Worm (Caenorhabditis elegans) whole organism, L2 larva: ENCODE data around the gene scl-1.

ENCODE experiments used
- C34F6.9 ChIP-seq: fragments of 150-350 bp; optimal IDR thresholded peaks from 2 replicates; lab custom pipeline; 2014; ENCODE audit warnings: missing biosample characterization, missing genetic modification characterization
- Y55F3AM.14 ChIP-seq: fragments of 200-800 bp; sonication (Bioruptor generic); optimal IDR thresholded peaks from 2 replicates; lab custom pipeline; 2018; ENCODE audit warnings: mild to moderate bottlenecking, missing genetic modification characterization, missing compliant biosample characterization
- alr-1 ChIP-seq: fragments of 150-350 bp; optimal IDR thresholded peaks from 2 replicates; lab custom pipeline; 2014; ENCODE audit warnings: missing biosample characterization, missing genetic modification characterization
- aly-2 ChIP-seq: fragments of 150-350 bp; optimal IDR thresholded peaks from 2 replicates; lab custom pipeline; 2014; ENCODE audit warnings: missing biosample characterization, missing genetic modification characterization
- ama-1 ChIP-seq: fragments of 150-350 bp; optimal IDR thresholded peaks from 2 replicates; lab custom pipeline; 2018; ENCODE audit warnings: inconsistent platforms
- blmp-1 ChIP-seq: sonication (generic microtip); optimal IDR thresholded peaks from 2 replicates; lab custom pipeline; 2017; ENCODE audit warnings: missing genetic modification characterization, mild to moderate bottlenecking, missing compliant biosample characterization, antibody characterized with exemption, moderate library complexity; ENCODE audit not compliant: insufficient read depth
- ceh-16 ChIP-seq: fragments of 150-350 bp; optimal IDR thresholded peaks from 2 replicates; lab custom pipeline; 2014; ENCODE audit warnings: missing biosample characterization, missing genetic modification characterization
- ceh-82 ChIP-seq: fragments of 150-350 bp; optimal IDR thresholded peaks from 2 replicates; lab custom pipeline; 2014; ENCODE audit warnings: missing biosample characterization, missing genetic modification characterization
- crh-2 ChIP-seq: sonication (generic microtip); optimal IDR thresholded peaks from 2 replicates; lab custom pipeline; 2017; ENCODE audit warnings: missing biosample characterization, missing genetic modification characterization
- dmd-4 ChIP-seq: sonication (generic microtip); optimal IDR thresholded peaks from 2 replicates; lab custom pipeline; 2017; ENCODE audit warnings: missing biosample characterization, missing genetic modification characterization
- egl-27 ChIP-seq: sonication (generic microtip); optimal IDR thresholded peaks from 3 replicates; lab custom pipeline; 2017; ENCODE audit warnings: missing biosample characterization, missing genetic modification reagents, missing genetic modification characterization
- elt-1 ChIP-seq: fragments of 150-350 bp; optimal IDR thresholded peaks from 2 replicates; lab custom pipeline; 2014; ENCODE audit warnings: missing biosample characterization, missing genetic modification characterization
- elt-3 ChIP-seq: sonication (generic microtip); optimal IDR thresholded peaks from 2 replicates; lab custom pipeline; 2017; ENCODE audit warnings: missing biosample characterization, missing genetic modification characterization
- gmeb-1 ChIP-seq: fragments of 150-350 bp; optimal IDR thresholded peaks from 2 replicates; lab custom pipeline; 2014; ENCODE audit warnings: missing biosample characterization, missing genetic modification characterization
- lin-11 ChIP-seq: fragments of 150-350 bp; sonication (generic microtip); optimal IDR thresholded peaks from 2 replicates; lab custom pipeline; 2014; ENCODE audit warnings: missing biosample characterization, missing genetic modification characterization, inconsistent platforms, mixed read lengths
- lin-13 ChIP-seq: fragments of 150-350 bp; optimal IDR thresholded peaks from 2 replicates; lab custom pipeline; 2014; ENCODE audit warnings: missing biosample characterization, missing genetic modification reagents, missing genetic modification characterization
- lin-39 ChIP-seq: fragments of 150-350 bp; optimal IDR thresholded peaks from 2 replicates; lab custom pipeline; 2014; ENCODE audit warnings: missing biosample characterization, missing genetic modification reagents, missing genetic modification characterization
- lsy-2 ChIP-seq, 2 experiments: fragments of 150-350 bp in 1 of 2; sonication (generic microtip) in 1 of 2; optimal IDR thresholded peaks; 2 replicates each; lab custom pipeline; 2014 to 2017; ENCODE audit warnings: missing biosample characterization in 2 of 2, missing genetic modification characterization in 2 of 2
- mbf-1 ChIP-seq: sonication (generic microtip); optimal IDR thresholded peaks from 2 replicates; lab custom pipeline; 2017; ENCODE audit warnings: missing biosample characterization, missing genetic modification characterization
- mdl-1 ChIP-seq, 2 experiments: fragments of 150-350 bp in 1 of 2; sonication (generic microtip) in 1 of 2; optimal IDR thresholded peaks; 2 replicates each; lab custom pipeline; 2017; ENCODE audit warnings: missing biosample characterization in 2 of 2, missing genetic modification characterization in 2 of 2
- nhr-10 ChIP-seq: sonication (generic microtip); optimal IDR thresholded peaks from 2 replicates; lab custom pipeline; 2017; ENCODE audit warnings: missing biosample characterization, missing genetic modification characterization
- nhr-129 ChIP-seq: fragments of 150-350 bp; optimal IDR thresholded peaks from 2 replicates; lab custom pipeline; 2014; ENCODE audit warnings: missing biosample characterization, missing genetic modification characterization
- nhr-21 ChIP-seq: fragments of 150-350 bp; optimal IDR thresholded peaks from 2 replicates; lab custom pipeline; 2014; ENCODE audit warnings: missing biosample characterization, missing genetic modification characterization
- nhr-23 ChIP-seq: fragments of 150-350 bp; optimal IDR thresholded peaks from 2 replicates; lab custom pipeline; 2014; ENCODE audit warnings: missing biosample characterization, missing genetic modification reagents, missing genetic modification characterization
- nhr-237 ChIP-seq: fragments of 150-350 bp; optimal IDR thresholded peaks from 2 replicates; lab custom pipeline; 2014; ENCODE audit warnings: missing biosample characterization, missing genetic modification characterization
- nhr-25 ChIP-seq: fragments of 150-350 bp; sonication (generic microtip); optimal IDR thresholded peaks from 3 replicates; lab custom pipeline; 2014; ENCODE audit warnings: missing biosample characterization, missing genetic modification characterization
- nhr-6 ChIP-seq: fragments of 150-350 bp; optimal IDR thresholded peaks from 2 replicates; lab custom pipeline; 2014; ENCODE audit warnings: missing biosample characterization, missing genetic modification characterization
- peb-1 ChIP-seq: fragments of 150-350 bp; optimal IDR thresholded peaks from 2 replicates; lab custom pipeline; 2014; ENCODE audit warnings: missing biosample characterization, missing genetic modification characterization
- sma-9 ChIP-seq, 2 experiments: fragments of 150-350 bp in 1 of 2; sonication (generic microtip) in 1 of 2; optimal IDR thresholded peaks; 2 replicates each; lab custom pipeline; 2014 to 2016; ENCODE audit warnings: missing genetic modification characterization in 2 of 2, mild to moderate bottlenecking in 1 of 2, missing biosample characterization in 1 of 2, missing compliant biosample characterization in 1 of 2, missing genetic modification reagents in 1 of 2, moderate library complexity in 1 of 2
- snpc-4 ChIP-seq: fragments of 150-350 bp; optimal IDR thresholded peaks from 2 replicates; lab custom pipeline; 2014; ENCODE audit warnings: missing biosample characterization, missing genetic modification characterization
- unc-39 ChIP-seq: fragments of 150-350 bp; optimal IDR thresholded peaks from 2 replicates; lab custom pipeline; 2014; ENCODE audit warnings: missing biosample characterization, missing genetic modification characterization
- unc-62 ChIP-seq: fragments of 150-350 bp; optimal IDR thresholded peaks from 2 replicates; lab custom pipeline; 2014; ENCODE audit warnings: missing biosample characterization, missing genetic modification reagents, missing genetic modification characterization
- zag-1 ChIP-seq: fragments of 150-350 bp; optimal IDR thresholded peaks from 2 replicates; lab custom pipeline; 2014; ENCODE audit warnings: missing biosample characterization, missing genetic modification characterization
- ztf-1 ChIP-seq: fragments of 200-800 bp; sonication (Bioruptor generic); conservative IDR thresholded peaks from 2 replicates; pipeline ENCODE4 v1.3.6; 2022; ENCODE audit warnings: missing genetic modification characterization, missing compliant biosample characterization
- ztf-11 ChIP-seq: sonication (generic microtip); optimal IDR thresholded peaks from 2 replicates; lab custom pipeline; 2017; ENCODE audit warnings: missing biosample characterization, missing genetic modification characterization
- ztf-4 ChIP-seq: fragments of 150-350 bp; optimal IDR thresholded peaks from 2 replicates; lab custom pipeline; 2014; ENCODE audit warnings: missing biosample characterization, missing genetic modification characterization

The scl-1 gene

DNA sequence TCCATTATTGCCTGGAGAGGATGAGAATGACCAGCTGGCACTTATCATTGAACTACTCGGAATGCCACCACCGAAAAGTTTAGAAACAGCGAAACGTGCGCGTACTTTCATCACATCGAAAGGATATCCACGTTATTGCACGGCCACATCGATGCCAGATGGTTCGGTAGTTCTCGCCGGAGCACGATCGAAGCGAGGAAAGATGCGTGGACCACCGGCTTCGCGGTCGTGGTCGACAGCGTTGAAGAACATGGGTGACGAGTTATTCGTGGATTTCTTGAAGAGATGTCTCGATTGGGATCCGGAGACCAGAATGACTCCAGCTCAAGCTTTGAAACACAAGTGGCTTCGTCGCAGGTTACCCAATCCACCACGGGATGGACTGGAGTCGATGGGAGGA lies 22.6 kb upstream of the scl-1 start:
- no peak for TF ChIP-seq nhr-21
- TF ChIP-seq nhr-10 (tag; lab: Kevin White, UChicago), result no peak
- no peak for TF ChIP-seq lin-11 (tag; lab: Kevin White, UChicago)
- TF ChIP-seq nhr-23 (tag; lab: Kevin White, UChicago), result no peak
- no peak for TF ChIP-seq alr-1 (tag; lab: Kevin White, UChicago)
- no peak for TF ChIP-seq C34F6.9
- TF ChIP-seq nhr-129, result no peak
- TF ChIP-seq ztf-1 (GFP tag; lab: Robert Waterston, UW), result no peak
- no peak for TF ChIP-seq lsy-2 (tag; optimal IDR thresholded peaks at IDR 0.05; lab: Kevin White, UChicago)
- TF ChIP-seq nhr-237 (tag; lab: Kevin White, UChicago), result no peak
- no peak for TF ChIP-seq blmp-1 (tag; lab: Kevin White, UChicago)
- TF ChIP-seq Y55F3AM.14 (GFP tag; lab: Kevin White, UChicago), result no peak
- no peak for TF ChIP-seq egl-27 (tag; lab: Kevin White, UChicago)
- TF ChIP-seq snpc-4 (tag; lab: Kevin White, UChicago), result no peak
- no peak for TF ChIP-seq ama-1 (lab: Kevin White, UChicago)

DNA sequence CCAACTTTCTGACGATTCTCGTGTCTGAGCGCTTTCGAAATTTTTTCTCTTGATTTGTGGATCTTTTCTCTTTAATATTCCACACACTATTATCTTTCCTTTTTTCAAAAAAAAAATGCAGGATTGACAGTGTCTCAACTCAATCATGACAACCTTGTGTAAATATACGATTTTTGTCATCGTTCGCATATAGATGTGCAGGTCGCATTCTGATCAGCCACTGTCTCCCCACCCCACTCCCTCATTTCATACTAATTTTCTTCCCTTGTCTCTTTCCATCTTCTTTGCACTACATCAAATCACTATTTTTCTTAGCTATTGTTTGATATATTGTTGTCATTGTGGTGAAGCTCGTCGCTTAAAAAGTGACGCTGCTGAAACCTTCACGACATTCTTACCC lies 20.8 kb upstream of the scl-1 start:
- TF ChIP-seq nhr-25 (tag; lab: Kevin White, UChicago) (peak; percentile 18), mdl-1 (tag; optimal IDR thresholded peaks at IDR 0.05; lab: Kevin White, UChicago) (no peak)

DNA sequence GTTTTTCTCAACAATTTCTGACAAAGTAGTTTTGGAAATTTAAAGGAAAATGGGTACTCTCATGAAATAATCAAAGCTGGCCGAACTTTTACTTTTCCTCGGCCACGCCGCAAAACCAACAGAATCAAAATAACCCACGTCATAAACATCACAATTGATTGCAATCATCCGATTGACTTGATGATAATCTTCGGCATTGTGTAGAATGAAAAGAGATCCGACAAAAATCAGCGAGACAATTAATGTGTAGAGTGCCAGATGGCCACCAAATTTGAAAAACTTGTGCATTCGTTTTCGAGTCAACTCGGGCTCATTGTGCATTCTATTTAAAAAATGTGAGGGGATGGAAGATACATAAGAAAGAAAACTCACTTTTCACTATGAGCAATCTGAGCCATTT lies 19.3 kb upstream of the scl-1 start:
- TF ChIP-seq egl-27 (tag; lab: Kevin White, UChicago) (no peak), peb-1 (tag; lab: Kevin White, UChicago) (no peak), elt-3 (tag; lab: Kevin White, UChicago) (no peak), elt-1 (tag; lab: Kevin White, UChicago) (no peak), unc-62 (no peak)

DNA sequence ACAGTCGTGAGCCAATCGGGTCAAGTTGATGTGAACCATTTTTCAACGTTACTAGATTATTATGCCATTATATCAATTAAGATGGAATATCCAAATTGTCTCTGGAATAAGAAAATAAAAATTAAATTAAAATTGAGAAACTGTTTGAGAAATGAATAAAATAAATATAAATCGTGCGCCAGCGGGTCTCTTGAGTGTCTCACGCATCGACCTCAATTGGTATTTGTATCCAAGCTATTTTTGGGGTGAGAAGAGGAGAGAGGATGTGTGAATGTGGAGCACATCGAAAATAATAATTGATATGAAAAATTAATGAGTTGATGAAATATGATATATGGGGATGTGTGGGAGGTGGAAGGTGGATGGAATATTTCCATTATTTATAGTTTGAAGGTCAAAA lies 17.2 kb upstream of the scl-1 start, which contains the start of gene F49E11.2:
F49E11.2 (minus strand) TSS at position 101 of the 400 bp plus-strand sequence.
- no peak for TF ChIP-seq nhr-10 (tag; lab: Kevin White, UChicago)
- no peak for TF ChIP-seq nhr-129
- TF ChIP-seq nhr-6 (tag; lab: Kevin White, UChicago), result no peak
- no peak for TF ChIP-seq elt-3 (tag; lab: Kevin White, UChicago)
- TF ChIP-seq gmeb-1 (tag; lab: Kevin White, UChicago), result no peak
- no peak for TF ChIP-seq egl-27 (tag; lab: Kevin White, UChicago)
- no peak for TF ChIP-seq nhr-25 (tag; lab: Kevin White, UChicago)
- no peak for TF ChIP-seq ztf-11 (tag; lab: Kevin White, UChicago)
- TF ChIP-seq mdl-1 (tag; optimal IDR thresholded peaks at IDR 0.05; lab: Kevin White, UChicago), result no peak
- no peak for TF ChIP-seq nhr-21
- TF ChIP-seq ceh-16 (tag; lab: Kevin White, UChicago), result no peak
- TF ChIP-seq, all 48 proteins: peak for 0

DNA sequence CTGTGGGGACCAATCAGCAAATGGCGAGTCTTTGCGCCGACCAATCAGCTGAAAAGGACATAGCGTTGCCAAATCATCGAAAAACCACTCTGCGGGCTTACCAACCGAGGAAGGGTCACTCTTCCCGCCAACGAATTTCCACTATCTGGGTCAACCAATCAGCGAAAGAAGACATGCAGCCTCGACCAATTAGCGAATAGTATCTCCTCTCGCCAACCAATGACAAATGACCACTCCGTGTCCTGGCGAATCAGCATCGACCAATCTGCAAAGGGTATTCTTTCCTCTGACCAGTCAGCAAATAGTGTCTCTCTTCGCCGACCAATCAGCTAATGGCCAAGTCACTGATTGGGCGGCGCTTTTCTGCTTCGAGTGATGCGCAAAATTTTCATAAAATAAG lies 14.6 kb upstream of the scl-1 start:
- TF ChIP-seq mdl-1 (tag; optimal IDR thresholded peaks at IDR 0.05; lab: Kevin White, UChicago) (no peak), unc-39 (no peak), dmd-4 (no peak), mbf-1 (tag; lab: Kevin White, UChicago) (no peak), aly-2 (tag; lab: Kevin White, UChicago) (no peak), crh-2 (tag; lab: Kevin White, UChicago) (no peak), lin-39 (tag; lab: Kevin White, UChicago) (no peak), sma-9 (GFP tag; optimal IDR thresholded peaks at IDR 0.05; lab: Kevin White, UChicago) (no peak), sma-9 (tag; optimal IDR thresholded peaks at IDR 0.05; lab: Kevin White, UChicago) (no peak), snpc-4 (tag; lab: Kevin White, UChicago) (no peak), lin-13 (no peak), ztf-4 (tag; lab: Kevin White, UChicago) (no peak), ceh-82 (tag; lab: Kevin White, UChicago) (no peak), blmp-1 (tag; lab: Kevin White, UChicago) (no peak), elt-1 (tag; lab: Kevin White, UChicago) (no peak), zag-1 (tag; lab: Kevin White, UChicago) (no peak)
- TF ChIP-seq, all 48 proteins: peak for 0
